Fruit fly (Drosophila melanogaster) whole organism, embryonic: Measurements from ENCODE around the gene PGRP-LA.

Source experiments
- Ada2b ChIP-seq: fragments of 200-800 bp; sonication (Bioruptor generic); IDR thresholded peaks from 2 replicates; pipeline ENCODE4 v1.3.6; 2022; ENCODE audit warnings: missing biosample characterization, missing genetic modification characterization
- C15 ChIP-seq: fragments of 200-800 bp; sonication (Bioruptor generic); IDR thresholded peaks from 3 replicates; pipeline ENCODE4 v1.3.6; 2022; ENCODE audit warnings: missing biosample characterization, missing genetic modification characterization
- CG10209 ChIP-seq: fragments of 200-800 bp; sonication (Bioruptor generic); optimal IDR thresholded peaks from 3 replicates; lab custom pipeline; 2017; ENCODE audit warnings: missing biosample characterization, mild to moderate bottlenecking, missing genetic modification characterization, missing genetic modification reagents
- CG12236 ChIP-seq: fragments of 200-800 bp; sonication (Bioruptor generic); optimal IDR thresholded peaks from 2 replicates; lab custom pipeline; 2016; ENCODE audit warnings: missing biosample characterization, missing genetic modification characterization
- CG12769 ChIP-seq: fragments of 200-800 bp; sonication (Bioruptor generic); optimal IDR thresholded peaks from 2 replicates; lab custom pipeline; 2019; ENCODE audit warnings: missing biosample characterization, mild to moderate bottlenecking, missing genetic modification characterization, moderate library complexity
- CG16863 ChIP-seq: fragments of 200-800 bp; sonication (Bioruptor generic); optimal IDR thresholded peaks from 3 replicates; lab custom pipeline; 2016; ENCODE audit warnings: missing biosample characterization, missing genetic modification characterization
- CG17912 ChIP-seq: fragments of 200-800 bp; sonication (Bioruptor generic); optimal IDR thresholded peaks from 2 replicates; lab custom pipeline; 2018; ENCODE audit warnings: missing biosample characterization, mild to moderate bottlenecking, missing genetic modification characterization
- CG2678 ChIP-seq: fragments of 200-800 bp; sonication (Bioruptor generic); optimal IDR thresholded peaks from 3 replicates; lab custom pipeline; 2019; ENCODE audit warnings: missing biosample characterization, mild to moderate bottlenecking, missing genetic modification characterization, moderate library complexity
- CG30020 ChIP-seq: fragments of 200-800 bp; optimal IDR thresholded peaks from 2 replicates; lab custom pipeline; 2019; ENCODE audit warnings: missing biosample characterization, mild to moderate bottlenecking, missing genetic modification characterization, moderate library complexity
- CG3838 ChIP-seq: fragments of 200-800 bp; sonication (Bioruptor generic); optimal IDR thresholded peaks from 3 replicates; lab custom pipeline; 2016; ENCODE audit warnings: missing biosample characterization, missing genetic modification characterization
- CG4424 ChIP-seq: fragments of 200-800 bp; sonication (Bioruptor generic); optimal IDR thresholded peaks from 3 replicates; lab custom pipeline; 2016; ENCODE audit warnings: missing biosample characterization, missing genetic modification characterization
- CG4707 ChIP-seq: fragments of 200-800 bp; sonication (Bioruptor generic); optimal IDR thresholded peaks from 2 replicates; lab custom pipeline; 2018; ENCODE audit warnings: missing biosample characterization, mild to moderate bottlenecking, missing genetic modification characterization, moderate library complexity
- CG6254 ChIP-seq: fragments of 200-800 bp; sonication (Bioruptor generic); optimal IDR thresholded peaks from 3 replicates; lab custom pipeline; 2017; ENCODE audit warnings: mild to moderate bottlenecking, missing biosample characterization, missing genetic modification reagents, missing genetic modification characterization
- CG7987 ChIP-seq: fragments of 200-800 bp; sonication (Bioruptor generic); optimal IDR thresholded peaks from 2 replicates; lab custom pipeline; 2018; ENCODE audit warnings: missing biosample characterization, mild to moderate bottlenecking, missing genetic modification characterization, moderate library complexity
- CG8388 ChIP-seq: fragments of 200-800 bp; sonication (Bioruptor generic); optimal IDR thresholded peaks from 2 replicates; lab custom pipeline; 2019; ENCODE audit warnings: missing biosample characterization, mild to moderate bottlenecking, missing genetic modification characterization, moderate library complexity
- CrebB ChIP-seq: fragments of 200-800 bp; sonication (Bioruptor generic); optimal IDR thresholded peaks from 3 replicates; lab custom pipeline; 2018; ENCODE audit warnings: missing biosample characterization, mild to moderate bottlenecking, missing genetic modification characterization
- D19A ChIP-seq: fragments of 200-800 bp; optimal IDR thresholded peaks from 3 replicates; lab custom pipeline; 2019; ENCODE audit warnings: missing biosample characterization, mild to moderate bottlenecking, missing genetic modification characterization, moderate library complexity
- Elba2 ChIP-seq: fragments of 200-800 bp; sonication (Bioruptor generic); optimal IDR thresholded peaks from 3 replicates; lab custom pipeline; 2016; ENCODE audit warnings: missing biosample characterization, missing genetic modification characterization
- Fer3 ChIP-seq: fragments of 200-800 bp; sonication (Bioruptor generic); optimal IDR thresholded peaks from 2 replicates; lab custom pipeline; 2018; ENCODE audit warnings: missing biosample characterization, mild to moderate bottlenecking, missing genetic modification characterization, moderate library complexity
- HLH3B ChIP-seq: fragments of 200-800 bp; sonication (Bioruptor generic); IDR thresholded peaks from 2 replicates; pipeline ENCODE4 v1.3.6; 2022; ENCODE audit warnings: missing biosample characterization, missing genetic modification characterization
- HLH4C ChIP-seq: fragments of 200-800 bp; sonication (Bioruptor generic); IDR thresholded peaks from 3 replicates; pipeline ENCODE4 v1.3.6; 2022; ENCODE audit warnings: missing biosample characterization, missing genetic modification characterization; ENCODE audit not compliant: partially characterized antibody
- Oli ChIP-seq: fragments of 200-800 bp; sonication (Bioruptor generic); optimal IDR thresholded peaks from 2 replicates; lab custom pipeline; 2018; ENCODE audit warnings: missing biosample characterization, mild to moderate bottlenecking, missing genetic modification characterization, moderate library complexity
- Poxn ChIP-seq: fragments of 200-800 bp; sonication (Bioruptor generic); IDR thresholded peaks from 2 replicates; pipeline ENCODE4 v1.3.6; 2022; ENCODE audit warnings: missing biosample characterization, missing genetic modification characterization
- ac ChIP-seq: fragments of 200-800 bp; sonication (Bioruptor generic); optimal IDR thresholded peaks from 3 replicates; lab custom pipeline; 2017; ENCODE audit warnings: missing biosample characterization, mild to moderate bottlenecking, missing genetic modification characterization
- aop ChIP-seq: fragments of 200-800 bp; sonication (Bioruptor generic); IDR thresholded peaks from 2 replicates; pipeline ENCODE4 v1.3.6; 2022; ENCODE audit warnings: missing biosample characterization, missing genetic modification characterization
- bcd ChIP-seq: fragments of 200-800 bp; sonication (Bioruptor generic); optimal IDR thresholded peaks from 2 replicates; lab custom pipeline; 2017; ENCODE audit warnings: missing biosample characterization, mild to moderate bottlenecking, missing genetic modification characterization
- br ChIP-seq: fragments of >200 bp; optimal IDR thresholded peaks from 2 replicates; lab custom pipeline; 2017
- btn ChIP-seq: fragments of 200-800 bp; sonication (Bioruptor generic); optimal IDR thresholded peaks from 2 replicates; lab custom pipeline; 2016; ENCODE audit warnings: missing biosample characterization, missing genetic modification characterization
- cg ChIP-seq: fragments of 200-800 bp; sonication (Bioruptor generic); optimal IDR thresholded peaks from 3 replicates; lab custom pipeline; 2019; ENCODE audit warnings: missing biosample characterization, mild to moderate bottlenecking, missing genetic modification characterization, moderate library complexity
- croc ChIP-seq: fragments of 200-800 bp; sonication (Bioruptor generic); conservative IDR thresholded peaks from 3 replicates; pipeline ENCODE4 v1.3.6; 2022; ENCODE audit warnings: missing biosample characterization, missing genetic modification characterization
- dysf ChIP-seq: fragments of 200-800 bp; sonication (Bioruptor generic); IDR thresholded peaks from 3 replicates; pipeline ENCODE4 v1.3.6; 2022; ENCODE audit warnings: missing biosample characterization, missing genetic modification characterization
- gce ChIP-seq: fragments of 200-800 bp; sonication (Bioruptor generic); IDR thresholded peaks from 3 replicates; pipeline ENCODE4 v1.3.6; 2022; ENCODE audit warnings: missing biosample characterization, missing genetic modification characterization
- hkb ChIP-seq, 2 experiments: fragments of 200-800 bp in 1 of 2; fragments of >200 bp in 1 of 2; sonication (Bioruptor generic) in 1 of 2; IDR thresholded peaks in 1 of 2; optimal IDR thresholded peaks in 1 of 2; 2 replicates each; pipeline versions ENCODE4 v1.3.6 to Lab custom; 2017 to 2022; ENCODE audit warnings: missing biosample characterization in 1 of 2, missing genetic modification characterization in 1 of 2
- kay ChIP-seq: fragments of 200-800 bp; sonication (Bioruptor generic); optimal IDR thresholded peaks from 2 replicates; lab custom pipeline; 2016; ENCODE audit warnings: missing biosample characterization, missing genetic modification characterization
- kni ChIP-seq: fragments of 200-800 bp; sonication (Bioruptor generic); optimal IDR thresholded peaks from 3 replicates; lab custom pipeline; 2017; ENCODE audit warnings: mild to moderate bottlenecking, missing biosample characterization, missing genetic modification reagents, missing genetic modification characterization
- lov ChIP-seq, 2 experiments: fragments of 200-800 bp in 1 of 2; fragments of >200 bp in 1 of 2; sonication (Bioruptor generic) in 1 of 2; IDR thresholded peaks in 1 of 2; optimal IDR thresholded peaks in 1 of 2; 2 replicates in 1 of 2; 3 replicates in 1 of 2; pipeline versions ENCODE4 v1.3.6 to Lab custom; 2017 to 2022; ENCODE audit warnings: missing biosample characterization in 1 of 2, missing genetic modification characterization in 1 of 2
- pho ChIP-seq: fragments of 200-800 bp; sonication (Bioruptor generic); optimal IDR thresholded peaks from 2 replicates; lab custom pipeline; 2016; ENCODE audit warnings: missing biosample characterization, missing genetic modification characterization
- salm ChIP-seq: fragments of 200-800 bp; sonication (Bioruptor generic); optimal IDR thresholded peaks from 2 replicates; lab custom pipeline; 2018; ENCODE audit warnings: missing biosample characterization, mild to moderate bottlenecking, missing genetic modification characterization
- sens-2 ChIP-seq: fragments of 200-800 bp; sonication (Bioruptor generic); IDR thresholded peaks from 2 replicates; pipeline ENCODE4 v1.3.6; 2022; ENCODE audit warnings: missing biosample characterization, missing genetic modification characterization
- sim ChIP-seq: fragments of 200-800 bp; sonication (Bioruptor generic); IDR thresholded peaks from 2 replicates; pipeline ENCODE4 v1.3.6; 2022; ENCODE audit warnings: missing biosample characterization, missing genetic modification characterization
- ssp ChIP-seq: fragments of 200-800 bp; sonication (Bioruptor generic); IDR thresholded peaks from 2 replicates; pipeline ENCODE4 v1.3.6; 2022; ENCODE audit warnings: missing biosample characterization, missing genetic modification characterization
- trh ChIP-seq: fragments of 200-800 bp; sonication (Bioruptor generic); optimal IDR thresholded peaks from 2 replicates; lab custom pipeline; 2016; ENCODE audit warnings: missing biosample characterization, missing genetic modification characterization
- tup ChIP-seq: fragments of 200-800 bp; sonication (Bioruptor generic); optimal IDR thresholded peaks from 2 replicates; lab custom pipeline; 2016; ENCODE audit warnings: missing biosample characterization, mild to moderate bottlenecking, missing genetic modification characterization, moderate library complexity
- usp ChIP-seq: fragments of >200 bp; optimal IDR thresholded peaks from 2 replicates; lab custom pipeline; 2017; ENCODE audit warnings: missing biosample characterization, missing genetic modification characterization
- wdn ChIP-seq: fragments of 200-800 bp; sonication (Bioruptor generic); IDR thresholded peaks from 2 replicates; pipeline ENCODE4 v1.3.6; 2022; ENCODE audit warnings: missing biosample characterization, missing genetic modification characterization
- zfh1 ChIP-seq: fragments of 200-800 bp; sonication (Bioruptor generic); IDR thresholded peaks from 3 replicates; pipeline ENCODE4 v1.3.6; 2022; ENCODE audit warnings: missing biosample characterization, missing genetic modification characterization

Gene PGRP-LA

dm6 chr3L:9381602-9382001, 47.5 kb downstream of the PGRP-LA start, which contains the start of gene Hsp23 (continued):
- no peak for TF ChIP-seq C15 (GFP tag; lab: Robert Waterston, UW)

dm6 chr3L:9383345-9384075, 49.4 kb downstream of the PGRP-LA start, which contains the start of gene Hsp27:
Gene Hsp27, plus strand, starts transcription at chr3L:9384063.
- no peak for TF ChIP-seq kni
- peak; percentile 96 for TF ChIP-seq wdn (GFP tag; lab: Robert Waterston, UW)
- peak; percentile 96 for TF ChIP-seq trh (GFP tag; lab: Kevin White, UChicago)
- TF ChIP-seq Elba2 (GFP tag; lab: Kevin White, UChicago) = peak; percentile 50
- peak; percentile 94 for TF ChIP-seq btn (GFP tag; lab: Kevin White, UChicago)
- TF ChIP-seq zfh1 = peak; percentile 99
- no peak for TF ChIP-seq usp (GFP tag; lab: Kevin White, UChicago)
- peak; percentile 90 for TF ChIP-seq aop (GFP tag; lab: Robert Waterston, UW)
- TF ChIP-seq CG12769 = peak; percentile 92
- peak; percentile 97 for TF ChIP-seq sim (GFP tag; lab: Robert Waterston, UW)
- TF ChIP-seq C15 (GFP tag; lab: Robert Waterston, UW) = peak; percentile 96
- TF ChIP-seq kay (GFP tag; lab: Kevin White, UChicago) = peak; percentile 97
- no peak for TF ChIP-seq br (lab: Kevin White, UChicago)
- TF ChIP-seq Ada2b (GFP tag; lab: Robert Waterston, UW) = peak; percentile 99
- peak; percentile 97 for TF ChIP-seq salm
- peak; percentile 66 for TF ChIP-seq CG12236 (GFP tag; lab: Kevin White, UChicago)
- TF ChIP-seq bcd (GFP tag; lab: Kevin White, UChicago) = peak; percentile 99
- peak; percentile 99 for TF ChIP-seq dysf
- peak; percentile 79 for TF ChIP-seq CG30020 (tag; lab: Kevin White, UChicago)
- peak; percentile 98 for TF ChIP-seq CG2678
- peak; percentile 97 for TF ChIP-seq CG6254 (GFP tag; lab: Kevin White, UChicago)
- TF ChIP-seq CG16863 (GFP tag; lab: Kevin White, UChicago) = peak; percentile 87
- TF ChIP-seq CG3838 (GFP tag; lab: Kevin White, UChicago) = peak; percentile 87
- TF ChIP-seq Poxn (GFP tag; lab: Robert Waterston, UW) = peak; percentile 84
- TF ChIP-seq CG7987 (GFP tag; lab: Kevin White, UChicago) = peak; percentile 96
- peak; percentile 93 for TF ChIP-seq tup (GFP tag; lab: Kevin White, UChicago)
- TF ChIP-seq CG4424 = peak; percentile 99
- peak; percentile 97 for TF ChIP-seq Fer3 (tag; lab: Kevin White, UChicago)
- peak; percentile 94 for TF ChIP-seq ssp (GFP tag; lab: Robert Waterston, UW)
- no peak for TF ChIP-seq hkb (optimal IDR thresholded peaks at IDR 0.05; lab: Kevin White, UChicago)
- TF ChIP-seq hkb (GFP tag; IDR thresholded peaks at IDR 0.05; lab: Robert Waterston, UW) = peak; percentile 99
- peak; percentile 98 for TF ChIP-seq gce (GFP tag; lab: Robert Waterston, UW)
- TF ChIP-seq cg = peak; percentile 90
- TF ChIP-seq lov (optimal IDR thresholded peaks at IDR 0.05; lab: Kevin White, UChicago) = no peak
- TF ChIP-seq lov (GFP tag; IDR thresholded peaks at IDR 0.05; lab: Robert Waterston, UW) = peak; percentile 98
- peak; percentile 54 for TF ChIP-seq CG17912
- peak; percentile 99 for TF ChIP-seq HLH3B
- peak; percentile 96 for TF ChIP-seq D19A (tag; lab: Kevin White, UChicago)
- peak; percentile 99 for TF ChIP-seq Oli (tag; lab: Kevin White, UChicago)
- peak; percentile 82 for TF ChIP-seq ac (GFP tag; lab: Kevin White, UChicago)
- peak; percentile 92 for TF ChIP-seq CG4707 (GFP tag; lab: Kevin White, UChicago)
- peak; percentile 93 for TF ChIP-seq CrebB (tag; lab: Kevin White, UChicago)
- peak; percentile 97 for TF ChIP-seq sens-2
- peak; percentile 84 for TF ChIP-seq pho (GFP tag; lab: Kevin White, UChicago)
- TF ChIP-seq HLH4C (GFP tag; lab: Robert Waterston, UW) = no peak
- TF ChIP-seq CG8388 (GFP tag; lab: Kevin White, UChicago) = peak; percentile 97
- peak; percentile 98 for TF ChIP-seq CG10209 (GFP tag; lab: Kevin White, UChicago)
- TF ChIP-seq croc = peak; percentile 98
